Fruit fly (Drosophila melanogaster) whole organism, embryonic: ENCODE measurements around the gene sau.

Source experiments
- Adf1 ChIP-seq: fragments of 200-800 bp; sonication (Bioruptor generic); IDR thresholded peaks from 2 replicates; pipeline ENCODE4 v1.3.6; 2022; ENCODE audit warnings: missing biosample characterization, missing genetic modification characterization
- BEAF-32 ChIP-seq: fragments of 200-800 bp; sonication (Bioruptor generic); optimal IDR thresholded peaks from 3 replicates; lab custom pipeline; 2017; ENCODE audit warnings: missing biosample characterization, missing genetic modification characterization, mild to moderate bottlenecking, moderate library complexity, missing genetic modification reagents
- C15 ChIP-seq: fragments of 200-800 bp; sonication (Bioruptor generic); IDR thresholded peaks from 3 replicates; pipeline ENCODE4 v1.3.6; 2022; ENCODE audit warnings: missing biosample characterization, missing genetic modification characterization
- CG10654 ChIP-seq: fragments of 200-800 bp; sonication (Bioruptor generic); optimal IDR thresholded peaks from 2 replicates; lab custom pipeline; 2016; ENCODE audit warnings: missing biosample characterization, missing genetic modification characterization
- CG12155 ChIP-seq: fragments of 200-800 bp; sonication (Bioruptor generic); optimal IDR thresholded peaks from 3 replicates; lab custom pipeline; 2016; ENCODE audit warnings: missing biosample characterization, missing genetic modification characterization
- CG12769 ChIP-seq: fragments of 200-800 bp; sonication (Bioruptor generic); optimal IDR thresholded peaks from 2 replicates; lab custom pipeline; 2019; ENCODE audit warnings: missing biosample characterization, mild to moderate bottlenecking, missing genetic modification characterization, moderate library complexity
- CG13287 ChIP-seq: fragments of 200-800 bp; sonication (Bioruptor generic); IDR thresholded peaks from 2 replicates; pipeline ENCODE4 v1.3.6; 2022; ENCODE audit warnings: missing biosample characterization, missing genetic modification characterization; ENCODE audit not compliant: partially characterized antibody
- CG13424 ChIP-seq: fragments of 200-800 bp; sonication (Bioruptor generic); optimal IDR thresholded peaks from 2 replicates; lab custom pipeline; 2019; ENCODE audit warnings: missing biosample characterization, mild to moderate bottlenecking, missing genetic modification characterization, moderate library complexity
- CG15514 ChIP-seq: fragments of 200-800 bp; sonication (Bioruptor generic); optimal IDR thresholded peaks from 3 replicates; lab custom pipeline; 2017; ENCODE audit warnings: missing biosample characterization, missing genetic modification characterization, mild to moderate bottlenecking, moderate library complexity, missing genetic modification reagents
- CG15601 ChIP-seq: fragments of 200-800 bp; sonication (Bioruptor generic); optimal IDR thresholded peaks from 3 replicates; lab custom pipeline; 2019; ENCODE audit warnings: missing biosample characterization, mild to moderate bottlenecking, missing genetic modification characterization, moderate library complexity
- CG1603 ChIP-seq: fragments of 200-800 bp; sonication (Bioruptor generic); optimal IDR thresholded peaks from 2 replicates; lab custom pipeline; 2019; ENCODE audit warnings: missing biosample characterization, mild to moderate bottlenecking, missing genetic modification characterization, moderate library complexity
- CG16863 ChIP-seq: fragments of 200-800 bp; sonication (Bioruptor generic); optimal IDR thresholded peaks from 3 replicates; lab custom pipeline; 2016; ENCODE audit warnings: missing biosample characterization, missing genetic modification characterization
- CG17361 ChIP-seq: fragments of 200-800 bp; sonication (Bioruptor generic); IDR thresholded peaks from 3 replicates; pipeline ENCODE4 v1.3.6; 2022; ENCODE audit warnings: missing biosample characterization, missing genetic modification characterization
- CG17612 ChIP-seq: fragments of 200-800 bp; sonication (Bioruptor generic); IDR thresholded peaks from 2 replicates; pipeline ENCODE4 v1.3.6; 2022; ENCODE audit warnings: missing biosample characterization, missing genetic modification characterization
- CG1832 ChIP-seq: fragments of 200-800 bp; sonication (Bioruptor generic); optimal IDR thresholded peaks from 2 replicates; lab custom pipeline; 2017; ENCODE audit warnings: missing biosample characterization, mild to moderate bottlenecking, missing genetic modification characterization, inconsistent platforms
- CG18599 ChIP-seq: fragments of 200-800 bp; sonication (Bioruptor generic); optimal IDR thresholded peaks from 3 replicates; lab custom pipeline; 2017; ENCODE audit warnings: missing biosample characterization, missing genetic modification characterization, mild to moderate bottlenecking, moderate library complexity, missing genetic modification reagents
- CG2202 ChIP-seq: fragments of 200-800 bp; sonication (Bioruptor generic); optimal IDR thresholded peaks from 2 replicates; lab custom pipeline; 2018; ENCODE audit warnings: missing biosample characterization, mild to moderate bottlenecking, missing genetic modification characterization
- CG31365 ChIP-seq: fragments of 200-800 bp; sonication (Bioruptor generic); optimal IDR thresholded peaks from 2 replicates; lab custom pipeline; 2018; ENCODE audit warnings: missing biosample characterization, mild to moderate bottlenecking, missing genetic modification characterization
- CG3995 ChIP-seq: fragments of 200-800 bp; sonication (Bioruptor generic); optimal IDR thresholded peaks from 3 replicates; lab custom pipeline; 2016; ENCODE audit warnings: missing biosample characterization, missing genetic modification characterization
- CG4360 ChIP-seq: fragments of 200-800 bp; sonication (Bioruptor generic); IDR thresholded peaks from 2 replicates; pipeline ENCODE4 v1.3.6; 2022; ENCODE audit warnings: missing biosample characterization, missing genetic modification characterization
- CG4617 ChIP-seq: fragments of 200-800 bp; sonication (Bioruptor generic); optimal IDR thresholded peaks from 3 replicates; lab custom pipeline; 2016; ENCODE audit warnings: missing biosample characterization, missing genetic modification characterization, borderline replicate concordance
- CG6854 ChIP-seq: fragments of 200-800 bp; sonication (Bioruptor generic); optimal IDR thresholded peaks from 3 replicates; lab custom pipeline; 2017; ENCODE audit warnings: missing biosample characterization, mild to moderate bottlenecking, missing genetic modification characterization
- CG7963 ChIP-seq: fragments of 200-800 bp; sonication (Bioruptor generic); IDR thresholded peaks from 3 replicates; pipeline ENCODE4 v1.3.6; 2022; ENCODE audit warnings: missing biosample characterization, missing genetic modification characterization; ENCODE audit not compliant: partially characterized antibody
- CG8290 ChIP-seq, 3 experiments: fragments of 200-800 bp; sonication (Bioruptor generic); optimal IDR thresholded peaks; 2 replicates each; lab custom pipeline; 2016 to 2019; ENCODE audit warnings: missing biosample characterization in 3 of 3, missing genetic modification characterization in 3 of 3, mild to moderate bottlenecking in 2 of 3, moderate library complexity in 1 of 3
- CG8478 ChIP-seq: fragments of >200 bp; optimal IDR thresholded peaks from 2 replicates; lab custom pipeline; 2018
- CG9437 ChIP-seq: fragments of 200-800 bp; sonication (Bioruptor generic); optimal IDR thresholded peaks from 2 replicates; lab custom pipeline; 2018; ENCODE audit warnings: missing biosample characterization, mild to moderate bottlenecking, missing genetic modification characterization
- CTCF ChIP-seq: fragments of 200-800 bp; sonication (Bioruptor generic); optimal IDR thresholded peaks from 2 replicates; lab custom pipeline; 2017; ENCODE audit warnings: missing biosample characterization, mild to moderate bottlenecking, missing genetic modification characterization, moderate library complexity
- Dll ChIP-seq: fragments of 200-800 bp; sonication (Bioruptor generic); IDR thresholded peaks from 4 replicates; pipeline ENCODE4 v1.3.6; 2022; ENCODE audit warnings: missing biosample characterization, missing genetic modification characterization; ENCODE audit not compliant: partially characterized antibody
- Doc3 ChIP-seq: fragments of 200-800 bp; sonication (Bioruptor generic); IDR thresholded peaks from 3 replicates; pipeline ENCODE4 v1.3.6; 2022; ENCODE audit warnings: missing biosample characterization, missing genetic modification characterization; ENCODE audit not compliant: partially characterized antibody
- Elba2 ChIP-seq: fragments of 200-800 bp; sonication (Bioruptor generic); optimal IDR thresholded peaks from 3 replicates; lab custom pipeline; 2016; ENCODE audit warnings: missing biosample characterization, missing genetic modification characterization
- Hey ChIP-seq: fragments of 200-800 bp; sonication (Bioruptor generic); optimal IDR thresholded peaks from 3 replicates; lab custom pipeline; 2018; ENCODE audit warnings: missing biosample characterization, mild to moderate bottlenecking, missing genetic modification characterization
- NK7.1 ChIP-seq: fragments of 200-800 bp; sonication (Bioruptor generic); optimal IDR thresholded peaks from 3 replicates; lab custom pipeline; 2016; ENCODE audit warnings: missing biosample characterization, missing genetic modification characterization
- Nf-YC ChIP-seq: fragments of 200-800 bp; optimal IDR thresholded peaks from 3 replicates; lab custom pipeline; 2019; ENCODE audit warnings: missing biosample characterization, mild to moderate bottlenecking, missing genetic modification characterization, moderate library complexity
- Opbp ChIP-seq: fragments of 200-800 bp; sonication (Bioruptor generic); IDR thresholded peaks from 3 replicates; pipeline ENCODE4 v1.3.6; 2022; ENCODE audit warnings: missing biosample characterization, missing genetic modification characterization; ENCODE audit not compliant: partially characterized antibody
- Pdp1 ChIP-seq, 2 experiments: fragments of 200-800 bp; sonication (Bioruptor generic); optimal IDR thresholded peaks; 3 replicates each; lab custom pipeline; 2016; ENCODE audit warnings: missing biosample characterization in 2 of 2, missing genetic modification characterization in 2 of 2, mild to moderate bottlenecking in 1 of 2, moderate library complexity in 1 of 2
- Usf ChIP-seq: fragments of 200-800 bp; sonication (Bioruptor generic); optimal IDR thresholded peaks from 2 replicates; lab custom pipeline; 2017; ENCODE audit warnings: missing genotype, missing biosample characterization, missing genetic modification characterization
- croc ChIP-seq: fragments of 200-800 bp; sonication (Bioruptor generic); conservative IDR thresholded peaks from 3 replicates; pipeline ENCODE4 v1.3.6; 2022; ENCODE audit warnings: missing biosample characterization, missing genetic modification characterization
- dm ChIP-seq: fragments of 200-800 bp; sonication (Bioruptor generic); optimal IDR thresholded peaks from 3 replicates; lab custom pipeline; 2016; ENCODE audit warnings: missing biosample characterization, missing genetic modification characterization
- grau ChIP-seq: fragments of 200-800 bp; optimal IDR thresholded peaks from 3 replicates; lab custom pipeline; 2019; ENCODE audit warnings: missing biosample characterization, mild to moderate bottlenecking, missing genetic modification characterization, moderate library complexity
- h ChIP-seq: fragments of >200 bp; optimal IDR thresholded peaks from 2 replicates; lab custom pipeline; 2017
- hbn ChIP-seq: fragments of 200-800 bp; sonication (Bioruptor generic); IDR thresholded peaks from 2 replicates; pipeline ENCODE4 v1.3.6; 2022; ENCODE audit warnings: missing biosample characterization, missing genetic modification characterization; ENCODE audit not compliant: partially characterized antibody
- hkb ChIP-seq, 2 experiments: fragments of 200-800 bp in 1 of 2; fragments of >200 bp in 1 of 2; sonication (Bioruptor generic) in 1 of 2; IDR thresholded peaks in 1 of 2; optimal IDR thresholded peaks in 1 of 2; 2 replicates each; pipeline versions ENCODE4 v1.3.6 to Lab custom; 2017 to 2022; ENCODE audit warnings: missing biosample characterization in 1 of 2, missing genetic modification characterization in 1 of 2
- insv ChIP-seq, 2 experiments: fragments of 200-800 bp; sonication (Bioruptor generic); optimal IDR thresholded peaks; 3 replicates each; lab custom pipeline; 2016 to 2018; ENCODE audit warnings: missing biosample characterization in 2 of 2, missing genetic modification characterization in 2 of 2
- nerfin-1 ChIP-seq: fragments of 200-800 bp; sonication (Bioruptor generic); optimal IDR thresholded peaks from 3 replicates; lab custom pipeline; 2019; ENCODE audit warnings: missing biosample characterization, mild to moderate bottlenecking, missing genetic modification characterization, moderate library complexity
- nmo ChIP-seq: fragments of 200-800 bp; sonication (Bioruptor generic); optimal IDR thresholded peaks from 2 replicates; lab custom pipeline; 2018; ENCODE audit warnings: missing biosample characterization, mild to moderate bottlenecking, missing genetic modification characterization, moderate library complexity
- prd ChIP-seq, 3 experiments: fragments of >200 bp in 2 of 3; fragments of 200-800 bp in 1 of 3; sonication (Bioruptor generic) in 1 of 3; optimal IDR thresholded peaks in 2 of 3; IDR thresholded peaks in 1 of 3; 2 replicates in 2 of 3; 3 replicates in 1 of 3; pipeline versions ENCODE4 v1.3.6 to Lab custom; 2017 to 2022; ENCODE audit warnings: missing biosample characterization in 1 of 3, missing genetic modification characterization in 1 of 3
- shn ChIP-seq: fragments of 200-800 bp; sonication (Bioruptor generic); optimal IDR thresholded peaks from 3 replicates; lab custom pipeline; 2016; ENCODE audit warnings: missing biosample characterization, missing genetic modification characterization
- slou ChIP-seq: fragments of 200-800 bp; sonication (Bioruptor generic); optimal IDR thresholded peaks from 3 replicates; lab custom pipeline; 2016; ENCODE audit warnings: missing biosample characterization, missing genetic modification characterization
- usp ChIP-seq: fragments of >200 bp; optimal IDR thresholded peaks from 2 replicates; lab custom pipeline; 2017; ENCODE audit warnings: missing biosample characterization, missing genetic modification characterization
- yki ChIP-seq: fragments of >200 bp; optimal IDR thresholded peaks from 3 replicates; lab custom pipeline; 2018

sau gene

dm6 chr2L:2193357-2193780 is 32.8 kb upstream of the sau start (continued):
- no peak for TF ChIP-seq croc (GFP tag; lab: Robert Waterston, UW)
- peak; percentile 96 for TF ChIP-seq CG1832 (GFP tag; lab: Kevin White, UChicago)
- TF ChIP-seq insv (GFP tag; optimal IDR thresholded peaks at IDR 0.05; lab: Kevin White, UChicago): no peak
- TF ChIP-seq CG15601 (tag; lab: Kevin White, UChicago): peak; percentile 65
- no peak for TF ChIP-seq CG4617 (GFP tag; lab: Kevin White, UChicago)
- no peak for TF ChIP-seq CG4360
- peak; percentile 91 for TF ChIP-seq Nf-YC (tag; lab: Kevin White, UChicago)
- TF ChIP-seq CG12769: peak; percentile 79
- TF ChIP-seq Usf (GFP tag; lab: Kevin White, UChicago): no peak
- no peak for TF ChIP-seq usp
- TF ChIP-seq hbn (GFP tag; lab: Robert Waterston, UW): no peak
- no peak for TF ChIP-seq h (lab: Kevin White, UChicago)
- no peak for TF ChIP-seq CG17612 (GFP tag; lab: Robert Waterston, UW)
- peak; percentile 59 for TF ChIP-seq BEAF-32 (GFP tag; lab: Kevin White, UChicago)
- TF ChIP-seq slou (GFP tag; lab: Kevin White, UChicago): no peak
- TF ChIP-seq Pdp1 (GFP tag; optimal IDR thresholded peaks at IDR 0.05; lab: Kevin White, UChicago): peak in 1 of 2 experiments; percentile 73
- peak; percentile 89 for TF ChIP-seq CG3995
- TF ChIP-seq CG31365 (tag; lab: Kevin White, UChicago): peak; percentile 52
- TF ChIP-seq Doc3 (GFP tag; lab: Robert Waterston, UW): no peak
- TF ChIP-seq CG8478 (lab: Kevin White, UChicago): peak; percentile 90
- peak; percentile 79 for TF ChIP-seq hkb (optimal IDR thresholded peaks at IDR 0.05; lab: Kevin White, UChicago)
- TF ChIP-seq hkb (GFP tag; IDR thresholded peaks at IDR 0.05; lab: Robert Waterston, UW): no peak
- no peak for TF ChIP-seq C15
- TF ChIP-seq CG6854: peak; percentile 53
- TF ChIP-seq Opbp (GFP tag; lab: Robert Waterston, UW): no peak
- peak; percentile 51 for TF ChIP-seq nmo (GFP tag; lab: Kevin White, UChicago)
- no peak for TF ChIP-seq Elba2 (GFP tag; lab: Kevin White, UChicago)
- TF ChIP-seq prd (optimal IDR thresholded peaks at IDR 0.05; lab: Kevin White, UChicago): no peak
- TF ChIP-seq prd (GFP tag; IDR thresholded peaks at IDR 0.05; lab: Robert Waterston, UW): no peak
- TF ChIP-seq CG13287 (GFP tag; lab: Robert Waterston, UW): no peak
- peak; percentile 70 for TF ChIP-seq Hey (tag; lab: Kevin White, UChicago)
- peak; percentile 91 for TF ChIP-seq CG15514 (GFP tag; lab: Kevin White, UChicago)
- TF ChIP-seq CG10654 (GFP tag; lab: Kevin White, UChicago): no peak
- no peak for TF ChIP-seq Adf1 (GFP tag; lab: Robert Waterston, UW)
- TF ChIP-seq CG16863 (GFP tag; lab: Kevin White, UChicago): no peak
- TF ChIP-seq CG1603 (tag; lab: Kevin White, UChicago): peak; percentile 65
- peak; percentile 44 for TF ChIP-seq CTCF (GFP tag; lab: Kevin White, UChicago)
- TF ChIP-seq dm (GFP tag; lab: Kevin White, UChicago): peak; percentile 83
- peak; percentile 33 for TF ChIP-seq nerfin-1 (tag; lab: Kevin White, UChicago)
- peak; percentile 31 for TF ChIP-seq CG2202
- peak; percentile 24 for TF ChIP-seq shn (GFP tag; lab: Kevin White, UChicago)
- peak; percentile 34 for TF ChIP-seq NK7.1
- TF ChIP-seq CG9437: no peak
- TF ChIP-seq yki (lab: Kevin White, UChicago): no peak
- TF ChIP-seq CG8290 (GFP tag; optimal IDR thresholded peaks at IDR 0.05; lab: Kevin White, UChicago): peak; percentile 21
- TF ChIP-seq CG8290 (tag; optimal IDR thresholded peaks at IDR 0.05; lab: Kevin White, UChicago): peak; percentile 42 to 80
- TF ChIP-seq CG7963 (GFP tag; lab: Robert Waterston, UW): no peak
- no peak for TF ChIP-seq Dll (GFP tag; lab: Robert Waterston, UW)
- TF ChIP-seq grau (tag; lab: Kevin White, UChicago): peak; percentile 47
- no peak for TF ChIP-seq CG17361 (GFP tag; lab: Robert Waterston, UW)
- TF ChIP-seq CG18599 (GFP tag; lab: Kevin White, UChicago): peak; percentile 53
- peak; percentile 5 for TF ChIP-seq CG13424 (tag; lab: Kevin White, UChicago)
- peak; percentile 89 for TF ChIP-seq CG12155 (GFP tag; lab: Kevin White, UChicago)
